Worm (Caenorhabditis elegans): ENCODE results near the gene F17H10.1.

- TF ChIP-seq F37B4.10 (GFP tag; IDR thresholded peaks at IDR 0.05) = no peak
- TF ChIP-seq F52B5.7 (tag; optimal IDR thresholded peaks at IDR 0.05) = no peak
Measured at ce11 chrX:13088539-13088938, 16.5 kb upstream of the F17H10.1 start.

Measured in whole organism, young adult.